Fruit fly (Drosophila melanogaster): Measurements from ENCODE around the gene ppk8.
A peak's percentile ranks its signal among the peaks of the same experiment; 100 is the strongest.

The ppk8 gene

dm6 chrX:3555190-3555849 lies 2.3 kb upstream of the ppk8 start:
- peak; percentile 63; the same call in 1 of the 3 replicates for TF ChIP-seq fd96Ca (GFP tag; IDR thresholded peaks at IDR 0.05)
- no peak for TF ChIP-seq EcR (GFP tag; optimal IDR thresholded peaks at IDR 0.05)
- no peak for TF ChIP-seq D1 (tag; optimal IDR thresholded peaks at IDR 0.05)
- peak; percentile 74 for TF ChIP-seq CG17806 (tag; optimal IDR thresholded peaks at IDR 0.05)
- peak; percentile 48; the same call in 1 of the 2 replicates for TF ChIP-seq CG32121 (GFP tag; IDR thresholded peaks at IDR 0.05)
- TF ChIP-seq Ets98B (GFP tag; IDR thresholded peaks at IDR 0.05), result peak; percentile 47; the same call in 1 of the 2 replicates
- TF ChIP-seq CG14655 (GFP tag; optimal IDR thresholded peaks at IDR 0.05), result peak; percentile 60
- TF ChIP-seq Pif1A (GFP tag; optimal IDR thresholded peaks at IDR 0.05), result no peak
- peak; percentile 58 for TF ChIP-seq CG8159 (tag; optimal IDR thresholded peaks at IDR 0.05)
- no peak for TF ChIP-seq CG13204 (GFP tag; optimal IDR thresholded peaks at IDR 0.05)
- peak; percentile 69 for TF ChIP-seq CG4496 (GFP tag; IDR thresholded peaks at IDR 0.05)
- TF ChIP-seq CG8301 (tag; optimal IDR thresholded peaks at IDR 0.05), result peak; percentile 31
- peak; percentile 34 for TF ChIP-seq CG9948 (tag; optimal IDR thresholded peaks at IDR 0.05)
- peak; percentile 21 for TF ChIP-seq CG34367 (tag; optimal IDR thresholded peaks at IDR 0.05)
- TF ChIP-seq rn (GFP tag; IDR thresholded peaks at IDR 0.05), result no peak
- no peak for TF ChIP-seq gl (tag; optimal IDR thresholded peaks at IDR 0.05)
- no peak for TF ChIP-seq Snoo (tag; optimal IDR thresholded peaks at IDR 0.05)
- TF ChIP-seq CG15710 (tag; optimal IDR thresholded peaks at IDR 0.05), result peak; percentile 56
- no peak for TF ChIP-seq CG12605 (GFP tag; IDR thresholded peaks at IDR 0.05)
- TF ChIP-seq Pif1B (GFP tag; optimal IDR thresholded peaks at IDR 0.05), result no peak
- no peak for TF ChIP-seq CG10348 (GFP tag; IDR thresholded peaks at IDR 0.05)

DNA sequence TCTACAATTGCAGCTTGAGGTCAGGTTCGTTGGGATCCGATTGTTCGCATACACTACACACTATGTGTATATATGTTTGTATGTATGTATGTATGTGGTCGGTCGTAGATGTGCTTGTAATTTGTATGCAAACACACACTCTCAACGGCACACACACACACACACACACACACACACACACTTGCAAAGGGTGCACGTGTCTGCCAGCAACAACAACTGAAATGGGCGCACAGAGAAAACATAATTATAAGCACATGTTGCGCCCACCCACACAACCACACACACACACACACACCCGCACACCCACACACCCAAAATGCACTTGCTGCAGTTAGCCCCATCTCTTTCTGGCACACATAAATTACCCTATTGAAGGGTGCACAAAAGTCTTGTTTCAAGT lies 760 bp downstream of the ppk8 start:
- TF ChIP-seq gl (tag; optimal IDR thresholded peaks at IDR 0.05) (no peak), CG14655 (GFP tag; optimal IDR thresholded peaks at IDR 0.05) (no peak), CG17806 (tag; optimal IDR thresholded peaks at IDR 0.05) (no peak), Pif1A (GFP tag; optimal IDR thresholded peaks at IDR 0.05) (no peak), CG34367 (tag; optimal IDR thresholded peaks at IDR 0.05) (no peak), CG13204 (GFP tag; optimal IDR thresholded peaks at IDR 0.05) (no peak), Pif1B (GFP tag; optimal IDR thresholded peaks at IDR 0.05) (no peak), fd96Ca (GFP tag; IDR thresholded peaks at IDR 0.05) (no peak), CG32121 (GFP tag; IDR thresholded peaks at IDR 0.05) (no peak), CG9948 (tag; optimal IDR thresholded peaks at IDR 0.05) (no peak), Ets98B (GFP tag; IDR thresholded peaks at IDR 0.05) (no peak), EcR (GFP tag; optimal IDR thresholded peaks at IDR 0.05) (no peak)

- TF ChIP-seq CG17806 (tag; optimal IDR thresholded peaks at IDR 0.05) (no peak), Pif1B (GFP tag; optimal IDR thresholded peaks at IDR 0.05) (no peak), Pif1A (GFP tag; optimal IDR thresholded peaks at IDR 0.05) (no peak), CG8301 (tag; optimal IDR thresholded peaks at IDR 0.05) (no peak), D1 (tag; optimal IDR thresholded peaks at IDR 0.05) (no peak), CG8159 (tag; optimal IDR thresholded peaks at IDR 0.05) (no peak), Snoo (tag; optimal IDR thresholded peaks at IDR 0.05) (no peak), CG10348 (GFP tag; IDR thresholded peaks at IDR 0.05) (no peak), gl (tag; optimal IDR thresholded peaks at IDR 0.05) (no peak), CG14655 (GFP tag; optimal IDR thresholded peaks at IDR 0.05) (no peak), CG34367 (tag; optimal IDR thresholded peaks at IDR 0.05) (no peak), CG32121 (GFP tag; IDR thresholded peaks at IDR 0.05) (no peak), CG12605 (GFP tag; IDR thresholded peaks at IDR 0.05) (no peak), fd96Ca (GFP tag; IDR thresholded peaks at IDR 0.05) (no peak), CG4496 (GFP tag; IDR thresholded peaks at IDR 0.05) (no peak), CG9948 (tag; optimal IDR thresholded peaks at IDR 0.05) (no peak), rn (GFP tag; IDR thresholded peaks at IDR 0.05) (no peak), EcR (GFP tag; optimal IDR thresholded peaks at IDR 0.05) (no peak)
These were observed 12.6 kb downstream of the ppk8 start for dm6 chrX:3570249-3570648.

- no peak for TF ChIP-seq CG13204 (GFP tag; optimal IDR thresholded peaks at IDR 0.05)
- TF ChIP-seq Snoo (tag; optimal IDR thresholded peaks at IDR 0.05), result no peak
- no peak for TF ChIP-seq Pif1B (GFP tag; optimal IDR thresholded peaks at IDR 0.05)
- TF ChIP-seq CG9948 (tag; optimal IDR thresholded peaks at IDR 0.05), result no peak
- TF ChIP-seq EcR (GFP tag; optimal IDR thresholded peaks at IDR 0.05), result no peak
- TF ChIP-seq D1 (tag; optimal IDR thresholded peaks at IDR 0.05), result no peak
These were observed 13.9 kb downstream of the ppk8 start, which contains the start of gene DIP-alpha for dm6 chrX:3571549-3571948. TSS of gene DIP-alpha (minus strand) at chrX:3571649.

- TF ChIP-seq CG8301 (tag; optimal IDR thresholded peaks at IDR 0.05) (no peak), D1 (tag; optimal IDR thresholded peaks at IDR 0.05) (peak; percentile 66), CG12605 (GFP tag; IDR thresholded peaks at IDR 0.05) (0 out of 2 replicates have a peak, but pooled peaks have one; percentile 25)
These were observed 16.0 kb downstream of the ppk8 start, which contains the start of gene CG2875 for dm6 chrX:3573438-3574250. TSS of gene CG2875 (minus strand) at chrX:3573622.

- TF ChIP-seq Snoo (tag; optimal IDR thresholded peaks at IDR 0.05), result no peak
- TF ChIP-seq CG13204 (GFP tag; optimal IDR thresholded peaks at IDR 0.05), result no peak
- TF ChIP-seq Pif1A (GFP tag; optimal IDR thresholded peaks at IDR 0.05), result no peak
- no peak for TF ChIP-seq Ets98B (GFP tag; IDR thresholded peaks at IDR 0.05)
- TF ChIP-seq CG9948 (tag; optimal IDR thresholded peaks at IDR 0.05), result no peak
- no peak for TF ChIP-seq CG32121 (GFP tag; IDR thresholded peaks at IDR 0.05)
- TF ChIP-seq CG8301 (tag; optimal IDR thresholded peaks at IDR 0.05), result no peak
- no peak for TF ChIP-seq CG8159 (tag; optimal IDR thresholded peaks at IDR 0.05)
These were observed 16.7 kb downstream of the ppk8 start, which contains the start of gene AstA-R1 for dm6 chrX:3574306-3574705. TSS of gene AstA-R1 (plus strand) at chrX:3574536.

All from whole organism, pupa.